Worm (Caenorhabditis elegans) whole organism, L1 larva: ENCODE data around the gene set-22.

Experiments
- Y116A8C.19 ChIP-seq: sonication (generic microtip); optimal IDR thresholded peaks from 2 replicates; lab custom pipeline; 2016; ENCODE audit warnings: missing compliant biosample characterization, missing genetic modification characterization, borderline replicate concordance
- aha-1 ChIP-seq: fragments of 150-350 bp; optimal IDR thresholded peaks from 2 replicates; lab custom pipeline; 2014; ENCODE audit warnings: missing biosample characterization, missing genetic modification characterization
- ceh-90 ChIP-seq: sonication (generic microtip); optimal IDR thresholded peaks from 2 replicates; lab custom pipeline; 2016; ENCODE audit warnings: missing genetic modification characterization, missing compliant biosample characterization
- efl-1 ChIP-seq, 4 experiments: fragments of 150-350 bp; optimal IDR thresholded peaks in 3 of 4; peaks in 1 of 4; 1 replicate in 1 of 4; 2 replicates in 3 of 4; lab custom pipeline; 2014; ENCODE audit warnings: missing biosample characterization in 2 of 4, missing genetic modification characterization in 2 of 4, missing genetic modification reagents in 2 of 4
- egl-13 ChIP-seq: sonication (generic microtip); optimal IDR thresholded peaks from 2 replicates; lab custom pipeline; 2016; ENCODE audit warnings: missing genotype, missing genetic modification reagents, missing genetic modification characterization, missing compliant biosample characterization
- egl-27 ChIP-seq, 2 experiments: fragments of 150-350 bp in 1 of 2; sonication (generic microtip); optimal IDR thresholded peaks; 3 replicates each; lab custom pipeline; 2017 to 2018; ENCODE audit warnings: missing biosample characterization in 2 of 2, missing genetic modification characterization in 2 of 2, missing genetic modification reagents in 2 of 2
- ets-5 ChIP-seq: fragments of 200-800 bp; sonication (Bioruptor generic); IDR thresholded peaks from 2 replicates; pipeline ENCODE4 v1.3.6; 2022; ENCODE audit warnings: missing genetic modification characterization, missing compliant biosample characterization
- fkh-10 ChIP-seq: sonication (generic microtip); optimal IDR thresholded peaks from 2 replicates; lab custom pipeline; 2017; ENCODE audit warnings: missing biosample characterization, missing genetic modification reagents, missing genetic modification characterization
- fkh-8 ChIP-seq: sonication (generic microtip); optimal IDR thresholded peaks from 2 replicates; lab custom pipeline; 2016; ENCODE audit warnings: mild to moderate bottlenecking, missing genetic modification characterization, missing compliant biosample characterization
- fos-1 ChIP-seq: fragments of 150-350 bp; optimal IDR thresholded peaks from 2 replicates; lab custom pipeline; 2014; ENCODE audit warnings: missing biosample characterization, missing genetic modification characterization
- hlh-17 ChIP-seq: fragments of 200-800 bp; sonication (Bioruptor generic); optimal IDR thresholded peaks from 2 replicates; lab custom pipeline; 2018; ENCODE audit warnings: missing genetic modification characterization, mild to moderate bottlenecking, missing compliant biosample characterization, moderate library complexity, borderline replicate concordance
- irx-1 ChIP-seq: sonication (generic microtip); optimal IDR thresholded peaks from 2 replicates; lab custom pipeline; 2016; ENCODE audit warnings: missing genetic modification characterization, missing compliant biosample characterization
- isw-1 ChIP-seq: fragments of 200-800 bp; sonication (Bioruptor generic); IDR thresholded peaks from 2 replicates; pipeline ENCODE4 v1.3.6; 2022; ENCODE audit warnings: missing genetic modification characterization, missing compliant biosample characterization
- jun-1 ChIP-seq: fragments of 150-350 bp; optimal IDR thresholded peaks from 2 replicates; lab custom pipeline; 2014; ENCODE audit warnings: missing biosample characterization, missing genetic modification reagents, missing genetic modification characterization
- lir-3 ChIP-seq: sonication (generic microtip); optimal IDR thresholded peaks from 2 replicates; lab custom pipeline; 2016; ENCODE audit warnings: mild to moderate bottlenecking, missing genetic modification characterization, moderate library complexity, missing compliant biosample characterization; ENCODE audit not compliant: poor library complexity
- lsy-2 ChIP-seq, 2 experiments: fragments of 150-350 bp; optimal IDR thresholded peaks; 2 replicates each; lab custom pipeline; 2014; ENCODE audit warnings: missing biosample characterization in 2 of 2, missing genetic modification characterization in 2 of 2
- mab-9 ChIP-seq: fragments of 200-800 bp; sonication (Bioruptor generic); IDR thresholded peaks from 2 replicates; pipeline ENCODE4 v1.3.6; 2022; ENCODE audit warnings: missing genetic modification reagents, missing genetic modification characterization, missing compliant biosample characterization
- mep-1 ChIP-seq: fragments of 150-350 bp; optimal IDR thresholded peaks from 2 replicates; lab custom pipeline; 2014; ENCODE audit warnings: missing biosample characterization, missing genetic modification characterization
- nhr-237 ChIP-seq: fragments of 150-350 bp; optimal IDR thresholded peaks from 2 replicates; lab custom pipeline; 2014; ENCODE audit warnings: missing biosample characterization, missing genetic modification characterization
- nhr-84 ChIP-seq: sonication (generic microtip); optimal IDR thresholded peaks from 2 replicates; lab custom pipeline; 2017; ENCODE audit warnings: missing biosample characterization, missing genetic modification characterization
- nhr-85 ChIP-seq: sonication (generic microtip); peaks from one replicate; lab custom pipeline; 2016; ENCODE audit warnings: missing genetic modification characterization, inconsistent platforms, missing compliant biosample characterization
- pqm-1 ChIP-seq: sonication (generic microtip); optimal IDR thresholded peaks from 3 replicates; lab custom pipeline; 2017; ENCODE audit warnings: missing biosample characterization, missing genetic modification characterization
- rnt-1 ChIP-seq: sonication (generic microtip); optimal IDR thresholded peaks from 2 replicates; lab custom pipeline; 2016; ENCODE audit warnings: mild to moderate bottlenecking, missing genetic modification characterization, moderate library complexity, missing compliant biosample characterization
- skn-1 ChIP-seq: fragments of 150-350 bp; optimal IDR thresholded peaks from 2 replicates; lab custom pipeline; 2014; ENCODE audit warnings: missing biosample characterization, missing genetic modification characterization
- sox-4 ChIP-seq: sonication (generic microtip); optimal IDR thresholded peaks from 2 replicates; lab custom pipeline; 2016; ENCODE audit warnings: missing genetic modification characterization, missing compliant biosample characterization
- sptf-1 ChIP-seq: fragments of 150-350 bp; optimal IDR thresholded peaks from 2 replicates; lab custom pipeline; 2014; ENCODE audit warnings: missing biosample characterization, missing genetic modification characterization
- sup-37 ChIP-seq: fragments of 200-800 bp; sonication (Bioruptor generic); optimal IDR thresholded peaks from 2 replicates; lab custom pipeline; 2018; ENCODE audit warnings: mild to moderate bottlenecking, missing genetic modification characterization, missing compliant biosample characterization
- unc-30 ChIP-seq: sonication (generic microtip); optimal IDR thresholded peaks from 2 replicates; lab custom pipeline; 2017; ENCODE audit warnings: missing biosample characterization, missing genetic modification characterization
- unc-62 ChIP-seq: fragments of 150-350 bp; optimal IDR thresholded peaks from 2 replicates; lab custom pipeline; 2014; ENCODE audit warnings: missing biosample characterization, missing genetic modification reagents, missing genetic modification characterization
- vab-15 ChIP-seq: sonication (generic microtip); optimal IDR thresholded peaks from 2 replicates; lab custom pipeline; 2017; ENCODE audit warnings: missing genotype, mild to moderate bottlenecking, missing genetic modification characterization, missing compliant biosample characterization

The set-22 gene

ce11 chrV:10468709-10469108 is 32.0 kb downstream of the set-22 start:
- TF ChIP-seq mep-1 (no peak), isw-1 (GFP tag; lab: Robert Waterston, UW) (no peak), unc-62 (GFP tag; lab: Kevin White, UChicago) (no peak), pqm-1 (tag; lab: Kevin White, UChicago) (no peak), lsy-2 (tag; optimal IDR thresholded peaks at IDR 0.05; lab: Kevin White, UChicago) (no peak), fkh-10 (GFP tag; lab: Kevin White, UChicago) (no peak), mab-9 (no peak), sox-4 (tag; lab: Kevin White, UChicago) (no peak), rnt-1 (tag; lab: Kevin White, UChicago) (no peak)

DNA sequence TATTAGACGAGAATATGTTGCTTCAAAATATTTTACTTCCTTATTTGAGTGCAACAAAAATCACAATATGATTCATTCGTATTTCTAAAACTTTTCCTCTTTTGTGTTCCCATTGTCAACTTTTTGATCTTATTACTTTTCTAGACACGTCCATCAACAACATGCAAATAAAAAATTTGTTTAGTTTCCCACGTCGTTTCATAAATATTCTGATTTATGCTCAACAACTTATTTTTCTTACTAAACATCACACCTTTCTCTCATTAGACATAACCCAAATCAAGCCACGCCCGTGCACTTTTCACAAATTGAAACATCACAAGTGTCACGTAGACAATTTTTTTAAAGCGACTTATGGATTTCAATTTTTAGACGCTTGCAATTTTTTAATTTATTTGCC is 33.1 kb downstream of the set-22 start:
- TF ChIP-seq efl-1 (optimal IDR thresholded peaks at IDR 0.05; lab: Kevin White, UChicago) (no peak), efl-1 (GFP tag; optimal IDR thresholded peaks at IDR 0.05 in 1 of 2; lab: Kevin White, UChicago) (peak in 1 of 2 experiments; percentile 71), fkh-8 (tag; lab: Kevin White, UChicago) (peak; percentile 12), hlh-17 (no peak), sptf-1 (tag; lab: Kevin White, UChicago) (no peak), skn-1 (no peak), fos-1 (tag; lab: Kevin White, UChicago) (no peak)

DNA sequence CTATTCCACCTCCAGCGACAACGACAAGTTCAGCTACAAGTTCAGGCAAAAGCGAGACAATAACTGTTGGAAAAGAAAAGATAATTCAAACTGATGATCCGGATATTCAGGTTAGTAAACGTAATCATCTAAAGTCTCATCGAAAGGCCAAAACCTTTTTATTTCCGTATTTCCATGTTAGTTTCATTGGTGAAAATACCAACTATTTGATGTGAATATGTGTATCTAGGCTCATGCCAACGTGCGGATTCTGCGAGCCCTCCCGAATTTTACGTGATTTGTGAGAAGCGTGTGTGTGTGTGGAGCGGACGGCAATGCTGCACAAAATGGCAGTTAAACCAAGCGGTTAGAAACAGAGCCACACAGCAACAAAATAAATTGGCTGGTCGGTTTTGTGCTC is 34.3 kb downstream of the set-22 start:
- TF ChIP-seq sup-37 (GFP tag; lab: Kevin White, UChicago) (no peak), nhr-85 (tag; lab: Kevin White, UChicago) (no peak), skn-1 (no peak), egl-27 (tag; optimal IDR thresholded peaks at IDR 0.05; lab: Kevin White, UChicago) (no peak), ceh-90 (no peak), lsy-2 (tag; optimal IDR thresholded peaks at IDR 0.05; lab: Kevin White, UChicago) (no peak), unc-30 (tag; lab: Kevin White, UChicago) (no peak), lir-3 (tag; lab: Kevin White, UChicago) (no peak)

DNA sequence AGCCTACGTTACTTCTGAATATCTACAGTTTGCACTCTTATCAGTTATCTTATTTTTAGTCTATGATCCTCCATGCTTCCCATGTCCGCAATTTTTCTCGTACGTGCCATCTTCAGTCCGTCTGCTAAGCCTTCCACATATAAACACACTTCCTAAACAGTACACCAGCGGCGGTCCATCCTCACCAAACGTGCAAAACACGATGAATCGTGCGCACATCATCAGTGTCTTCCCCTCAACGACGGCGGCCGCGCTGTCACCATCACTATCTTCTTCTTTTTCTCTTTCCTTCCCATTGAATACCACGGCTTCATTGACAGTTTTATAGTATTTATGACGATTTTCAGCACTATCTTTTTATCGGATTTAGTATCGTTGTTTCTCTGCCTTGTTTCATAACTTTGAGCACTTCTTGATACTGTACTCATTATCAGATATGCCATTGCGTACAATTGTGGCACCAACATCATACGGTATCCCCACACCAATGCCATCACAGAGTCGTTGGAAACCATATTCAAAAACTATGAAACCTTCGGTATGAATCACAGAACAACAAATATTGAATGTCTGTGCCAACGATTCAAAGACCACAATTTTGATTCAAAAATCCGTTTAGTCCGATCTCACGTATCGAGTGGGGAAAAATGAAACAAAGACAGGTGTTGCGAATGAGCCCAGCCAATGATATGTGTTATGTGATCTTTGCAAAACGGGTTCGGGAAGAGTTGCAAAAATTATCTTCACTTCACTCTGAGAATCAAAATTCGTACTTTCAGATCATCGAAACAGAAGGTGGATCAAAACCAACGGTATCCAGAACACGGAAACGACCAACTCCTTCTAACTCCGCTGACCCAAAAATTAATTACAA is 36.4 kb downstream of the set-22 start:
- TF ChIP-seq egl-13 (tag; lab: Kevin White, UChicago) (no peak), rnt-1 (tag; lab: Kevin White, UChicago) (peak; percentile 9), efl-1 (optimal IDR thresholded peaks at IDR 0.05; lab: Kevin White, UChicago) (no peak), efl-1 (GFP tag; optimal IDR thresholded peaks at IDR 0.05 in 1 of 2; lab: Kevin White, UChicago) (peak in 1 of 2 experiments; percentile 85)

- no peak for TF ChIP-seq skn-1
- no peak for TF ChIP-seq vab-15 (tag; lab: Kevin White, UChicago)
- no peak for TF ChIP-seq ets-5 (GFP tag; lab: Robert Waterston, UW)
- no peak for TF ChIP-seq irx-1 (tag; lab: Kevin White, UChicago)
- TF ChIP-seq nhr-237 (tag; lab: Kevin White, UChicago), result no peak
- no peak for TF ChIP-seq jun-1 (tag; lab: Kevin White, UChicago)
- TF ChIP-seq Y116A8C.19 (tag; lab: Kevin White, UChicago), result no peak
- no peak for TF ChIP-seq fos-1 (tag; lab: Kevin White, UChicago)
- TF ChIP-seq nhr-84 (tag; lab: Kevin White, UChicago), result no peak
These were observed 37.3 kb downstream of the set-22 start for ce11 chrV:10474040-10474439.

DNA sequence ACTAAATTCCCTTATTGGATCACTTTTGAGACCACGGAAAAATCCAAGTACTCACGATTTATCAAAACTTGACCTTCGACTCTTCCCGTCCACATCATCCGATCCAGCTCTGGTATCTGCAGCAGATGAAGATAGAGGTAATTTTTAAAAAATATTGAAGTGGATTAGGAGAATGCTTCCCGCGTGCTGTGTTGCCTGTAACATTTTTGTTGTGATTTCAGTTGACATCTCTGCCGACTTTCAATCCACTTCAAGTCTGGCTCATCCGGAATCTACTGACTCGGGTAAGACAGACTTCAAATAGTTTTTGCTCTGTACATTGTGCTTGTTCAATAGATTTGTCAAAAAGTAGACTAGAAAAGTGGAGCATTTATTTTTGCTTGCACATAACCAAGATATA is 38.7 kb downstream of the set-22 start:
- no peak for TF ChIP-seq aha-1
- no peak for TF ChIP-seq unc-30 (tag; lab: Kevin White, UChicago)
